Fruit fly (Drosophila melanogaster): ENCODE results near the gene CG32248.

The CG32248 gene

dm6 chr3L:4519417-4519931, 47.9 kb downstream of the CG32248 start:
- TF ChIP-seq ttk (optimal IDR thresholded peaks at IDR 0.05): no peak
- no peak for TF ChIP-seq psq (optimal IDR thresholded peaks at IDR 0.05)
- TF ChIP-seq insv (optimal IDR thresholded peaks at IDR 0.05): no peak

dm6 chr3L:4521809-4522208, 50.3 kb downstream of the CG32248 start:
- TF ChIP-seq Sin3A (optimal IDR thresholded peaks at IDR 0.05): no peak
- TF ChIP-seq psq (optimal IDR thresholded peaks at IDR 0.05): no peak
- TF ChIP-seq insv (optimal IDR thresholded peaks at IDR 0.05): no peak
- TF ChIP-seq Myc (optimal IDR thresholded peaks at IDR 0.05): no peak
- no peak for TF ChIP-seq ttk (optimal IDR thresholded peaks at IDR 0.05)
- no peak for TF ChIP-seq h (optimal IDR thresholded peaks at IDR 0.05)
